Fruit fly (Drosophila melanogaster) whole organism, embryonic: Measurements from ENCODE around the gene salm.

Experiments
- B-H1 ChIP-seq: fragments of 200-800 bp; sonication (Bioruptor generic); IDR thresholded peaks from 3 replicates; pipeline ENCODE4 v1.3.6; 2022; ENCODE audit warnings: missing biosample characterization, missing genetic modification characterization
- B-H2 ChIP-seq: fragments of 200-800 bp; sonication (Bioruptor generic); optimal IDR thresholded peaks from 2 replicates; lab custom pipeline; 2018; ENCODE audit warnings: missing biosample characterization, mild to moderate bottlenecking, missing genetic modification characterization
- BEAF-32 ChIP-seq: fragments of 200-800 bp; sonication (Bioruptor generic); optimal IDR thresholded peaks from 3 replicates; lab custom pipeline; 2017; ENCODE audit warnings: missing biosample characterization, missing genetic modification characterization, mild to moderate bottlenecking, moderate library complexity, missing genetic modification reagents
- CG14667 ChIP-seq: fragments of 200-800 bp; sonication (Bioruptor generic); IDR thresholded peaks from 2 replicates; pipeline ENCODE4 v1.3.6; 2022; ENCODE audit warnings: missing biosample characterization, missing genetic modification characterization
- CG15073 ChIP-seq: fragments of 200-800 bp; sonication (Bioruptor generic); optimal IDR thresholded peaks from 2 replicates; lab custom pipeline; 2016; ENCODE audit warnings: missing biosample characterization, missing genetic modification characterization
- CG16815 ChIP-seq: fragments of 200-800 bp; sonication (Bioruptor generic); optimal IDR thresholded peaks from 3 replicates; lab custom pipeline; 2017; ENCODE audit warnings: missing biosample characterization, mild to moderate bottlenecking, missing genetic modification characterization
- CG17385 ChIP-seq: fragments of 200-800 bp; sonication (Bioruptor generic); optimal IDR thresholded peaks from 3 replicates; lab custom pipeline; 2018; ENCODE audit warnings: missing biosample characterization, mild to moderate bottlenecking, missing genetic modification characterization
- CG17912 ChIP-seq: fragments of 200-800 bp; sonication (Bioruptor generic); optimal IDR thresholded peaks from 2 replicates; lab custom pipeline; 2018; ENCODE audit warnings: missing biosample characterization, mild to moderate bottlenecking, missing genetic modification characterization
- CG2129 ChIP-seq: fragments of 200-800 bp; sonication (Bioruptor generic); IDR thresholded peaks from 2 replicates; pipeline ENCODE4 v1.3.6; 2022; ENCODE audit warnings: missing biosample characterization, missing genetic modification characterization; ENCODE audit not compliant: partially characterized antibody
- CG2678 ChIP-seq: fragments of 200-800 bp; sonication (Bioruptor generic); optimal IDR thresholded peaks from 3 replicates; lab custom pipeline; 2019; ENCODE audit warnings: missing biosample characterization, mild to moderate bottlenecking, missing genetic modification characterization, moderate library complexity
- CG33557 ChIP-seq: fragments of 200-800 bp; sonication (Bioruptor generic); optimal IDR thresholded peaks from 2 replicates; lab custom pipeline; 2019; ENCODE audit warnings: missing biosample characterization, mild to moderate bottlenecking, missing genetic modification characterization, moderate library complexity
- CG4820 ChIP-seq: fragments of 200-800 bp; sonication (Bioruptor generic); optimal IDR thresholded peaks from 3 replicates; lab custom pipeline; 2016; ENCODE audit warnings: missing biosample characterization, missing genetic modification characterization
- CG7372 ChIP-seq: fragments of 200-800 bp; sonication (Bioruptor generic); IDR thresholded peaks from 2 replicates; pipeline ENCODE4 v1.3.6; 2022; ENCODE audit warnings: missing biosample characterization, missing genetic modification characterization
- CG7786 ChIP-seq: fragments of 200-800 bp; sonication (Bioruptor generic); optimal IDR thresholded peaks from 2 replicates; lab custom pipeline; 2016; ENCODE audit warnings: missing biosample characterization, missing genetic modification characterization
- CG8924 ChIP-seq: fragments of 200-800 bp; optimal IDR thresholded peaks from 3 replicates; lab custom pipeline; 2019; ENCODE audit warnings: missing biosample characterization, mild to moderate bottlenecking, missing genetic modification characterization, moderate library complexity
- CG9215 ChIP-seq: fragments of 200-800 bp; sonication (Bioruptor generic); IDR thresholded peaks from 2 replicates; pipeline ENCODE4 v1.3.6; 2022; ENCODE audit warnings: missing biosample characterization, missing genetic modification characterization
- CG9932 ChIP-seq: fragments of 200-800 bp; sonication (Bioruptor generic); IDR thresholded peaks from 2 replicates; pipeline ENCODE4 v1.3.6; 2022; ENCODE audit warnings: missing biosample characterization, missing genetic modification characterization
- Camta ChIP-seq: fragments of 200-800 bp; sonication (Bioruptor generic); optimal IDR thresholded peaks from 2 replicates; lab custom pipeline; 2016; ENCODE audit warnings: missing biosample characterization, missing genetic modification characterization
- Dip2 ChIP-seq: fragments of 200-800 bp; sonication (Bioruptor generic); IDR thresholded peaks from 2 replicates; pipeline ENCODE4 v1.3.6; 2022; ENCODE audit warnings: missing biosample characterization, missing genetic modification characterization
- Dll ChIP-seq: fragments of 200-800 bp; sonication (Bioruptor generic); IDR thresholded peaks from 4 replicates; pipeline ENCODE4 v1.3.6; 2022; ENCODE audit warnings: missing biosample characterization, missing genetic modification characterization; ENCODE audit not compliant: partially characterized antibody
- Gug ChIP-seq: fragments of 200-800 bp; sonication (Bioruptor generic); IDR thresholded peaks from 4 replicates; pipeline ENCODE4 v1.3.6; 2022; ENCODE audit warnings: missing biosample characterization, missing genetic modification characterization
- HLHmδ ChIP-seq: fragments of 200-800 bp; sonication (Bioruptor generic); optimal IDR thresholded peaks from 2 replicates; lab custom pipeline; 2018; ENCODE audit warnings: missing biosample characterization, mild to moderate bottlenecking, missing genetic modification characterization, moderate library complexity
- Hr39 ChIP-seq: fragments of >200 bp; optimal IDR thresholded peaks from 2 replicates; lab custom pipeline; 2017
- Mad ChIP-seq: fragments of 200-800 bp; sonication (Bioruptor generic); optimal IDR thresholded peaks from 2 replicates; lab custom pipeline; 2016; ENCODE audit warnings: missing biosample characterization, missing genetic modification characterization
- Meics ChIP-seq: fragments of 200-800 bp; sonication (Bioruptor generic); optimal IDR thresholded peaks from 2 replicates; lab custom pipeline; 2017; ENCODE audit warnings: missing biosample characterization, mild to moderate bottlenecking, missing genetic modification characterization
- Neu2 ChIP-seq: fragments of 200-800 bp; sonication (Bioruptor generic); optimal IDR thresholded peaks from 3 replicates; lab custom pipeline; 2016; ENCODE audit warnings: missing biosample characterization, missing genetic modification characterization, borderline replicate concordance
- Poxn ChIP-seq: fragments of 200-800 bp; sonication (Bioruptor generic); IDR thresholded peaks from 2 replicates; pipeline ENCODE4 v1.3.6; 2022; ENCODE audit warnings: missing biosample characterization, missing genetic modification characterization
- Sry-δ ChIP-seq: fragments of 200-800 bp; sonication (Bioruptor generic); optimal IDR thresholded peaks from 2 replicates; lab custom pipeline; 2016; ENCODE audit warnings: missing biosample characterization, missing genetic modification characterization
- croc ChIP-seq: fragments of 200-800 bp; sonication (Bioruptor generic); conservative IDR thresholded peaks from 3 replicates; pipeline ENCODE4 v1.3.6; 2022; ENCODE audit warnings: missing biosample characterization, missing genetic modification characterization
- cwo ChIP-seq: fragments of 200-800 bp; sonication (Bioruptor generic); optimal IDR thresholded peaks from 3 replicates; lab custom pipeline; 2017; ENCODE audit warnings: missing biosample characterization, missing genetic modification characterization, mild to moderate bottlenecking, moderate library complexity, missing genetic modification reagents
- dan ChIP-seq: fragments of 200-800 bp; sonication (Bioruptor generic); IDR thresholded peaks from 2 replicates; pipeline ENCODE4 v1.3.6; 2022; ENCODE audit warnings: missing biosample characterization, missing genetic modification characterization
- dmrt99B ChIP-seq: fragments of 200-800 bp; sonication (Bioruptor generic); optimal IDR thresholded peaks from 2 replicates; lab custom pipeline; 2018; ENCODE audit warnings: missing biosample characterization, mild to moderate bottlenecking, missing genetic modification characterization, moderate library complexity
- gcm2 ChIP-seq: fragments of 200-800 bp; sonication (Bioruptor generic); optimal IDR thresholded peaks from 2 replicates; lab custom pipeline; 2016; ENCODE audit warnings: missing biosample characterization, missing genetic modification characterization
- ham ChIP-seq: fragments of 200-800 bp; sonication (Bioruptor generic); IDR thresholded peaks from 2 replicates; pipeline ENCODE4 v1.3.6; 2022; ENCODE audit warnings: missing biosample characterization, missing genetic modification characterization
- hkb ChIP-seq, 2 experiments: fragments of 200-800 bp in 1 of 2; fragments of >200 bp in 1 of 2; sonication (Bioruptor generic) in 1 of 2; IDR thresholded peaks in 1 of 2; optimal IDR thresholded peaks in 1 of 2; 2 replicates each; pipeline versions ENCODE4 v1.3.6 to Lab custom; 2017 to 2022; ENCODE audit warnings: missing biosample characterization in 1 of 2, missing genetic modification characterization in 1 of 2
- ind ChIP-seq: fragments of 200-800 bp; sonication (Bioruptor generic); optimal IDR thresholded peaks from 3 replicates; lab custom pipeline; 2016; ENCODE audit warnings: missing biosample characterization, missing genetic modification characterization
- lmd ChIP-seq: fragments of 200-800 bp; sonication (Bioruptor generic); IDR thresholded peaks from 2 replicates; pipeline ENCODE4 v1.3.6; 2022; ENCODE audit warnings: missing biosample characterization, missing genetic modification characterization
- nmo ChIP-seq: fragments of 200-800 bp; sonication (Bioruptor generic); optimal IDR thresholded peaks from 2 replicates; lab custom pipeline; 2018; ENCODE audit warnings: missing biosample characterization, mild to moderate bottlenecking, missing genetic modification characterization, moderate library complexity
- nom ChIP-seq: fragments of 200-800 bp; sonication (Bioruptor generic); optimal IDR thresholded peaks from 2 replicates; lab custom pipeline; 2017; ENCODE audit warnings: missing biosample characterization, missing genetic modification characterization, mild to moderate bottlenecking, moderate library complexity, missing genetic modification reagents
- p53 ChIP-seq: fragments of 200-800 bp; sonication (Bioruptor generic); optimal IDR thresholded peaks from 2 replicates; lab custom pipeline; 2016; ENCODE audit warnings: missing biosample characterization, missing genetic modification characterization
- rib ChIP-seq: fragments of 200-800 bp; sonication (Bioruptor generic); IDR thresholded peaks from 2 replicates; pipeline ENCODE4 v1.3.6; 2022; ENCODE audit warnings: missing biosample characterization, missing genetic modification characterization
- row ChIP-seq: fragments of 200-800 bp; sonication (Bioruptor generic); IDR thresholded peaks from 3 replicates; pipeline ENCODE4 v1.3.6; 2022; ENCODE audit warnings: missing biosample characterization, missing genetic modification characterization
- sens ChIP-seq: fragments of 200-800 bp; sonication (Bioruptor generic); peaks from one replicate; lab custom pipeline; 2016; ENCODE audit warnings: missing biosample characterization, missing genetic modification characterization
- so ChIP-seq: fragments of 200-800 bp; sonication (Bioruptor generic); IDR thresholded peaks from 3 replicates; pipeline ENCODE4 v1.3.6; 2022; ENCODE audit warnings: missing biosample characterization, missing genetic modification characterization
- stwl ChIP-seq: fragments of 200-800 bp; sonication (Bioruptor generic); optimal IDR thresholded peaks from 3 replicates; lab custom pipeline; 2018; ENCODE audit warnings: missing biosample characterization, mild to moderate bottlenecking, missing genetic modification characterization, moderate library complexity
- trem ChIP-seq: fragments of 200-800 bp; optimal IDR thresholded peaks from 3 replicates; lab custom pipeline; 2019; ENCODE audit warnings: missing biosample characterization, mild to moderate bottlenecking, missing genetic modification characterization, moderate library complexity
- tup ChIP-seq: fragments of 200-800 bp; sonication (Bioruptor generic); optimal IDR thresholded peaks from 2 replicates; lab custom pipeline; 2016; ENCODE audit warnings: missing biosample characterization, mild to moderate bottlenecking, missing genetic modification characterization, moderate library complexity
- twi ChIP-seq: fragments of 200-800 bp; optimal IDR thresholded peaks from 2 replicates; lab custom pipeline; 2019; ENCODE audit warnings: missing biosample characterization, mild to moderate bottlenecking, missing genetic modification characterization, moderate library complexity
- z ChIP-seq: fragments of 200-800 bp; sonication (Bioruptor generic); IDR thresholded peaks from 3 replicates; pipeline ENCODE4 v1.3.6; 2022; ENCODE audit warnings: missing biosample characterization, missing genetic modification characterization
- zen2 ChIP-seq: fragments of 200-800 bp; sonication (Bioruptor generic); IDR thresholded peaks from 3 replicates; pipeline ENCODE4 v1.3.6; 2022; ENCODE audit warnings: missing biosample characterization, missing genetic modification characterization; ENCODE audit not compliant: partially characterized antibody

Gene salm

DNA sequence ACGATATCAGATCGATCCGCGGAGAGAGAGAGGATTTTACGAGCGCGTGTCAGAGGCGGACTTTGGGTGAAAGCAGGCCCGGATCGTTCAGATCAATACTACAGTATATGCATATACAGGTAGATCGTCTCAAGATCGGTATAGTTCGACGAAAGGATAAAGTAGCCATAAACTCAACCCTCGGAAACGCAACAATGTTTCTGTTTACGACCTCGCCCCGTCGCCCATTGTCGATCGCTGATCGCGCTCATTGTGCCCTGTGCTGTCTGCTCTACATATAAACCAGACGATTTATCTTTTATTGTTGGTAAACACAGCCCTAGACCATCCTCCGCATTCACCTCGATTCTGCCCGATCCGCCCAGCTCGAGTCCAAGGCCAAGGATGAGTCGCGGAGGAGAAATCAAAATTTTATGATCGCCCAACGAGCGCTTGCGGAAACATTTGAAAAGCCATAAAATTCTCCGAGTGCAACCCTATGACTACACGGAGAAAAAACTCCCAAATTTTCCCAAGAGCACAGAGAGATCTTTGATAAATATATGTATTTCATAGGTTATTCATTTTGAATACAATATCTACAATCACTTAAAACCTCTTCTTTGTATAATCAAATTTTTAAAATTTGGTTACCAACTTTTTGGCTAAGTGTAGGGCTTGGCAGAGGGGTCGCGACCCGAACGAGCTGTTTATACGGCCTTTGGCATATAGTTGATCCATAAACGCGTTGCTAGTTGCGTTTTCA lies 7.4 kb upstream of the salm start (continued):
- peak; percentile 62 for TF ChIP-seq CG8924
- TF ChIP-seq lmd: no peak
- peak; percentile 95 for TF ChIP-seq sens (GFP tag; lab: Kevin White, UChicago)
- TF ChIP-seq stwl (tag; lab: Kevin White, UChicago): peak; percentile 0
- no peak for TF ChIP-seq Gug (GFP tag; lab: Robert Waterston, UW)
- peak; percentile 23; the same call in 1 of the 2 replicates for TF ChIP-seq CG9215 (GFP tag; lab: Robert Waterston, UW)
- peak; percentile 35 for TF ChIP-seq dmrt99B
- TF ChIP-seq Hr39 (lab: Kevin White, UChicago): no peak
- no peak for TF ChIP-seq Sry-δ (GFP tag; lab: Kevin White, UChicago)
- TF ChIP-seq z (GFP tag; lab: Robert Waterston, UW): no peak
- TF ChIP-seq CG2678 (tag; lab: Kevin White, UChicago): no peak
- TF ChIP-seq so (GFP tag; lab: Robert Waterston, UW): no peak
- TF ChIP-seq CG17385 (GFP tag; lab: Kevin White, UChicago): peak; percentile 38
- TF ChIP-seq B-H2 (GFP tag; lab: Kevin White, UChicago): no peak
- TF ChIP-seq row (GFP tag; lab: Robert Waterston, UW): peak; percentile 65
- no peak for TF ChIP-seq gcm2
- no peak for TF ChIP-seq ham (GFP tag; lab: Robert Waterston, UW)
- TF ChIP-seq nmo (GFP tag; lab: Kevin White, UChicago): peak; percentile 71
- TF ChIP-seq Poxn (GFP tag; lab: Robert Waterston, UW): no peak
- no peak for TF ChIP-seq zen2 (GFP tag; lab: Robert Waterston, UW)
- TF ChIP-seq Meics: no peak
- peak; percentile 72 for TF ChIP-seq CG33557 (GFP tag; lab: Kevin White, UChicago)
- no peak for TF ChIP-seq Dip2
- no peak for TF ChIP-seq CG9932 (GFP tag; lab: Robert Waterston, UW)
- TF ChIP-seq ind (GFP tag; lab: Kevin White, UChicago): peak; percentile 3
- TF ChIP-seq rib: no peak
- peak; percentile 71 for TF ChIP-seq twi (tag; lab: Kevin White, UChicago)
- TF ChIP-seq HLHmδ: no peak
- TF ChIP-seq Mad: no peak
- peak; percentile 41; the same call in 2 of the 3 replicates for TF ChIP-seq croc (GFP tag; lab: Robert Waterston, UW)
- peak; percentile 49 for TF ChIP-seq Camta (GFP tag; lab: Kevin White, UChicago)
- TF ChIP-seq CG7786: peak; percentile 11
- peak; percentile 48 for TF ChIP-seq trem
- no peak for TF ChIP-seq B-H1 (GFP tag; lab: Robert Waterston, UW)
- TF ChIP-seq CG4820: peak; percentile 70
- TF ChIP-seq dan: no peak
- TF ChIP-seq CG14667 (GFP tag; lab: Robert Waterston, UW): no peak
- no peak for TF ChIP-seq CG17912 (GFP tag; lab: Kevin White, UChicago)
- TF ChIP-seq Neu2 (GFP tag; lab: Kevin White, UChicago): peak; percentile 38
- TF ChIP-seq tup (GFP tag; lab: Kevin White, UChicago): no peak
- TF ChIP-seq hkb (optimal IDR thresholded peaks at IDR 0.05; lab: Kevin White, UChicago): no peak
- 0 out of 2 replicates have a peak, but pooled peaks have one; percentile 12 for TF ChIP-seq hkb (GFP tag; IDR thresholded peaks at IDR 0.05; lab: Robert Waterston, UW)
- TF ChIP-seq CG16815 (GFP tag; lab: Kevin White, UChicago): peak; percentile 75
- no peak for TF ChIP-seq Dll (GFP tag; lab: Robert Waterston, UW)
- TF ChIP-seq cwo (GFP tag; lab: Kevin White, UChicago): no peak
- no peak for TF ChIP-seq CG15073 (GFP tag; lab: Kevin White, UChicago)
- TF ChIP-seq BEAF-32 (GFP tag; lab: Kevin White, UChicago): no peak
- TF ChIP-seq p53 (GFP tag; lab: Kevin White, UChicago): no peak
- no peak for TF ChIP-seq CG7372
- no peak for TF ChIP-seq nom (GFP tag; lab: Kevin White, UChicago)
- TF ChIP-seq CG2129 (GFP tag; lab: Robert Waterston, UW): no peak
